Worm (Caenorhabditis elegans) whole organism, L3 larva: Measurements from ENCODE around the gene cky-1.

Experiments
- R02D3.7 ChIP-seq: fragments of 150-350 bp; optimal IDR thresholded peaks from 2 replicates; lab custom pipeline; 2014; ENCODE audit warnings: missing biosample characterization, missing genetic modification characterization
- aly-2 ChIP-seq: fragments of 150-350 bp; optimal IDR thresholded peaks from 2 replicates; lab custom pipeline; 2014; ENCODE audit warnings: missing biosample characterization, missing genetic modification characterization
- ama-1 ChIP-seq: fragments of 150-350 bp; optimal IDR thresholded peaks from 2 replicates; lab custom pipeline; 2018
- ceh-16 ChIP-seq: sonication (generic microtip); optimal IDR thresholded peaks from 2 replicates; lab custom pipeline; 2017; ENCODE audit warnings: missing biosample characterization, missing genetic modification characterization
- ceh-82 ChIP-seq: fragments of 150-350 bp; optimal IDR thresholded peaks from 2 replicates; lab custom pipeline; 2014; ENCODE audit warnings: missing biosample characterization, missing genetic modification characterization
- ceh-9 ChIP-seq: sonication (generic microtip); optimal IDR thresholded peaks from 2 replicates; lab custom pipeline; 2018; ENCODE audit warnings: missing biosample characterization, missing genetic modification characterization
- daf-12 ChIP-seq: fragments of 150-350 bp; optimal IDR thresholded peaks from 2 replicates; lab custom pipeline; 2014; ENCODE audit warnings: missing biosample characterization, missing genetic modification reagents, missing genetic modification characterization
- egl-27 ChIP-seq: sonication (generic microtip); optimal IDR thresholded peaks from 4 replicates; lab custom pipeline; 2017; ENCODE audit warnings: missing biosample characterization, missing genetic modification reagents, missing genetic modification characterization
- elt-1 ChIP-seq: fragments of 150-350 bp; optimal IDR thresholded peaks from 2 replicates; lab custom pipeline; 2014; ENCODE audit warnings: missing biosample characterization, missing genetic modification characterization
- eor-1 ChIP-seq, 2 experiments: fragments of 150-350 bp; optimal IDR thresholded peaks; 2 replicates each; lab custom pipeline; 2014 to 2018; ENCODE audit warnings: missing biosample characterization in 2 of 2, missing genetic modification characterization in 2 of 2
- fkh-10 ChIP-seq: sonication (generic microtip); optimal IDR thresholded peaks from 2 replicates; lab custom pipeline; 2017; ENCODE audit warnings: missing biosample characterization, missing genetic modification reagents, missing genetic modification characterization
- fkh-2 ChIP-seq: fragments of 150-350 bp; optimal IDR thresholded peaks from 2 replicates; lab custom pipeline; 2014; ENCODE audit warnings: missing biosample characterization, missing genetic modification reagents, missing genetic modification characterization
- fos-1 ChIP-seq: fragments of 150-350 bp; optimal IDR thresholded peaks from 2 replicates; lab custom pipeline; 2014; ENCODE audit warnings: missing biosample characterization, missing genetic modification characterization
- hmg-11 ChIP-seq: sonication (generic microtip); optimal IDR thresholded peaks from 2 replicates; lab custom pipeline; 2016; ENCODE audit warnings: missing genetic modification characterization, missing compliant biosample characterization
- jun-1 ChIP-seq: fragments of 150-350 bp; optimal IDR thresholded peaks from 2 replicates; lab custom pipeline; 2014; ENCODE audit warnings: missing biosample characterization, missing genetic modification reagents, missing genetic modification characterization
- lin-15B ChIP-seq: fragments of 150-350 bp; optimal IDR thresholded peaks from 2 replicates; lab custom pipeline; 2014; ENCODE audit warnings: missing biosample characterization, missing genetic modification characterization
- lsy-12 ChIP-seq: sonication (generic microtip); optimal IDR thresholded peaks from 2 replicates; lab custom pipeline; 2016; ENCODE audit warnings: mild to moderate bottlenecking, missing genetic modification characterization, missing compliant biosample characterization
- mdl-1 ChIP-seq: fragments of 150-350 bp; optimal IDR thresholded peaks from 2 replicates; lab custom pipeline; 2014; ENCODE audit warnings: missing biosample characterization, missing genetic modification characterization
- mml-1 ChIP-seq: fragments of 150-350 bp; sonication (generic microtip); optimal IDR thresholded peaks from 3 replicates; lab custom pipeline; 2014; ENCODE audit warnings: missing biosample characterization, missing genetic modification characterization
- nfya-1 ChIP-seq: sonication (generic microtip); optimal IDR thresholded peaks from 2 replicates; lab custom pipeline; 2017; ENCODE audit warnings: missing genetic modification characterization, mild to moderate bottlenecking, missing compliant biosample characterization, antibody characterized with exemption, moderate library complexity; ENCODE audit not compliant: insufficient read depth
- nhr-11 ChIP-seq: fragments of 150-350 bp; optimal IDR thresholded peaks from 2 replicates; lab custom pipeline; 2014; ENCODE audit warnings: missing biosample characterization, missing genetic modification characterization
- nhr-12 ChIP-seq: fragments of 150-350 bp; optimal IDR thresholded peaks from 2 replicates; lab custom pipeline; 2014; ENCODE audit warnings: missing biosample characterization, missing genetic modification characterization
- nhr-23 ChIP-seq: fragments of 150-350 bp; optimal IDR thresholded peaks from 2 replicates; lab custom pipeline; 2014; ENCODE audit warnings: missing biosample characterization, missing genetic modification reagents, missing genetic modification characterization
- nhr-237 ChIP-seq: fragments of 150-350 bp; optimal IDR thresholded peaks from 2 replicates; lab custom pipeline; 2014; ENCODE audit warnings: missing biosample characterization, missing genetic modification characterization
- nhr-25 ChIP-seq: sonication (generic microtip); optimal IDR thresholded peaks from 2 replicates; lab custom pipeline; 2017; ENCODE audit warnings: missing biosample characterization, missing genetic modification characterization
- nhr-28 ChIP-seq: fragments of 150-350 bp; optimal IDR thresholded peaks from 2 replicates; lab custom pipeline; 2014; ENCODE audit warnings: missing biosample characterization, missing genetic modification characterization
- nhr-43 ChIP-seq: sonication (generic microtip); optimal IDR thresholded peaks from 2 replicates; lab custom pipeline; 2016; ENCODE audit warnings: mild to moderate bottlenecking, missing genetic modification characterization, missing compliant biosample characterization; ENCODE audit not compliant: poor library complexity, severe bottlenecking
- nhr-76 ChIP-seq: fragments of 150-350 bp; sonication (generic microtip); optimal IDR thresholded peaks from 5 replicates; lab custom pipeline; 2014; ENCODE audit warnings: missing biosample characterization, missing genetic modification characterization
- nhr-77 ChIP-seq: fragments of 150-350 bp; optimal IDR thresholded peaks from 2 replicates; lab custom pipeline; 2014; ENCODE audit warnings: missing biosample characterization, missing genetic modification characterization
- pha-4 ChIP-seq: fragments of 150-350 bp; optimal IDR thresholded peaks from 2 replicates; lab custom pipeline; 2014; ENCODE audit warnings: missing biosample characterization, missing genetic modification reagents, missing genetic modification characterization
- pqm-1 ChIP-seq: fragments of 150-350 bp; optimal IDR thresholded peaks from 2 replicates; lab custom pipeline; 2017; ENCODE audit warnings: missing biosample characterization, missing genetic modification characterization, inconsistent platforms
- sea-2 ChIP-seq: fragments of 150-350 bp; sonication (generic microtip); optimal IDR thresholded peaks from 4 replicates; lab custom pipeline; 2014; ENCODE audit warnings: missing biosample characterization, missing genetic modification reagents, missing genetic modification characterization
- skn-1 ChIP-seq: fragments of 150-350 bp; optimal IDR thresholded peaks from 2 replicates; lab custom pipeline; 2014; ENCODE audit warnings: missing biosample characterization, missing genetic modification characterization
- snpc-4 ChIP-seq: fragments of 150-350 bp; optimal IDR thresholded peaks from 2 replicates; lab custom pipeline; 2014; ENCODE audit warnings: missing biosample characterization, missing genetic modification characterization
- tbx-2 ChIP-seq: sonication (generic microtip); optimal IDR thresholded peaks from 2 replicates; lab custom pipeline; 2016; ENCODE audit warnings: mild to moderate bottlenecking, missing genetic modification characterization, missing compliant biosample characterization
- unc-39 ChIP-seq: sonication (generic microtip); optimal IDR thresholded peaks from 4 replicates; lab custom pipeline; 2017; ENCODE audit warnings: missing biosample characterization, missing genetic modification characterization
- unc-62 ChIP-seq: fragments of 150-350 bp; sonication (generic microtip); optimal IDR thresholded peaks from 4 replicates; lab custom pipeline; 2014; ENCODE audit warnings: missing biosample characterization, missing genetic modification reagents, missing genetic modification characterization
- zag-1 ChIP-seq: fragments of 150-350 bp; optimal IDR thresholded peaks from 2 replicates; lab custom pipeline; 2014; ENCODE audit warnings: missing biosample characterization, missing genetic modification characterization
- ztf-11 ChIP-seq: fragments of 150-350 bp; optimal IDR thresholded peaks from 2 replicates; lab custom pipeline; 2014; ENCODE audit warnings: missing biosample characterization, missing genetic modification characterization
- ztf-4 ChIP-seq: fragments of 150-350 bp; optimal IDR thresholded peaks from 2 replicates; lab custom pipeline; 2014; ENCODE audit warnings: missing biosample characterization, missing genetic modification characterization

Gene cky-1

DNA sequence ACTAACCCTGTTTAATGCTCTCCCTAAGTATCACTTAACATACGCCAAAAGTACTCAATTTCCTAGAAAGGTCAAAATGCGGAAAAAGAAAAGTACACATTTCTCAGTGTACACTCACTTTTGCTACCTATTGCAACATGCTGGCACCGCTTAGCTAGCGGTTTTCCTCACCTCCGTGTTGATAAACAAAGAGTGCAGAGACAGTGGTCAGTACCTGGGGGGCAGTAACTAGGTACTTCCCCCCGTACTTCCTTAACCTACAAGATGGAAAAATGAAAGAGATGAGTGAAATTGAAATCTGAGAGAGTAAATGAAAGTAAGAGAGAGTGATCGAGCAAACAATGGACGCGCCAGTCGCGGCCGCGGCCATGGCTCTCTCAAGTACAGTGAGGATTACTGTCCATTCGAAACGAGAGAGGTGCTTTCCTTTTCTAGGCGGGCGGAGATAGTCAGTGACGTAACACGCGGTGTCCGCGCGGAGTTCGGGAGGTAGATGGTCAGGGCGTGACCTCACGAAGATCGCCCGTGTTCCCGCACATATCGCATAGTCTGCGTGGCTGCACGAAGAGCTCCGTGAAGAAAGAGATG, at the start of gene cky-1:
TSS of gene cky-1 (plus strand) at position 538 of the 588 bp plus-strand sequence.
- TF ChIP-seq nhr-76 (tag; lab: Kevin White, UChicago): no peak
- peak; percentile 19 for TF ChIP-seq pha-4

- TF ChIP-seq mdl-1 (tag; lab: Kevin White, UChicago) (no peak), R02D3.7 (no peak), aly-2 (tag; lab: Kevin White, UChicago) (no peak), nhr-237 (tag; lab: Kevin White, UChicago) (no peak), tbx-2 (tag; lab: Kevin White, UChicago) (no peak), eor-1 (tag; optimal IDR thresholded peaks at IDR 0.05; lab: Kevin White, UChicago) (no peak), nhr-12 (tag; lab: Kevin White, UChicago) (no peak), elt-1 (tag; lab: Kevin White, UChicago) (no peak), nhr-77 (tag; lab: Kevin White, UChicago) (no peak), snpc-4 (tag; lab: Kevin White, UChicago) (no peak), jun-1 (tag; lab: Kevin White, UChicago) (no peak), nhr-25 (tag; lab: Kevin White, UChicago) (no peak), lsy-12 (tag; lab: Kevin White, UChicago) (no peak), pqm-1 (tag; lab: Kevin White, UChicago) (no peak), daf-12 (tag; lab: Kevin White, UChicago) (no peak), mml-1 (tag; lab: Kevin White, UChicago) (no peak), skn-1 (tag; lab: Kevin White, UChicago) (no peak), nhr-28 (no peak), nhr-43 (tag; lab: Kevin White, UChicago) (no peak), fos-1 (tag; lab: Kevin White, UChicago) (no peak)
Observed at ce11 chrV:12695155-12695554, 41.3 kb upstream of the cky-1 start, which contains the start of gene parn-1. parn-1 (minus strand) TSS chrV:12695255.

DNA sequence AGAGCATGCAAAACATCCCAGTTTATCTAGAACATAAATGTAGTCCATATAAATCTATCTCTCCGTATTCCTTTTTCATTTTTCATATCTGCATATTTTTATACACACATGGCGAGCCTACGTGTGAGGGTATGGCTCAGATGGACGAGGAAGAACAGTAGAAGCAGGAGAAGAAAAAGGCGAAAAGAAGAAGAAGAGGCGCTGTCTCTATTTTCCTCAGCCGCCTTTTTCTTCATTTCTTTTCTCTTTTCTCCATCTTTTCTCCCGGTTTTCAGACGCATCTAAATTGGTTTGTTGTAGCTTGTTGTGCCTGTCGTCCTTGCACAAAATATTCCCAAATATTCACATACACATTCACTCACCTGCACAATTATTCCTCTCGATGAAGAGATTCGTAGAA, 40.5 kb upstream of the cky-1 start, which contains the start of gene K10C8.4:
TSS of gene K10C8.4 (plus strand) at position 301 of the 400 bp plus-strand sequence.
- TF ChIP-seq zag-1 (tag; lab: Kevin White, UChicago): no peak
- no peak for TF ChIP-seq nhr-77 (tag; lab: Kevin White, UChicago)
- no peak for TF ChIP-seq ama-1
- TF ChIP-seq hmg-11 (tag; lab: Kevin White, UChicago): peak; percentile 3

DNA sequence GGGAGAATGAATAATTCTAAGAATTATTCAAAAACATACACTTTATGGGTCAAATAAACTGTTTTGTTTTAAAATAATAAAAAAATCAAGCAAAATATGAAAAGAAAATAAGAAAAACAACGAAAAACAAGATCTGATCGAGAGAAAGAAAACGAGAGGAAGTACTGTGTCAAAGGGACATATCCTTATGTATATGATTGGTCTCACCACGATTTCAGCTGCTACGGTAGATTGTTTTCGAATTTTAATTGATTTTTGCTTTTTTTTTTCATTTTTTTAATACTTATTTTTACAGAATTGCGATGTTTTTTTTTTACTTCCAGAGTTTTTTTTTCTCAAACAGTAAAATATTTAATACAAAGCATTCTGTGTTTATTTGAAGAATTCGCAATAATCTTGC, 39.7 kb upstream of the cky-1 start:
- TF ChIP-seq nhr-23 (tag; lab: Kevin White, UChicago) (no peak), egl-27 (no peak), mdl-1 (tag; lab: Kevin White, UChicago) (no peak), ceh-9 (tag; lab: Kevin White, UChicago) (no peak), nhr-25 (tag; lab: Kevin White, UChicago) (no peak), eor-1 (tag; optimal IDR thresholded peaks at IDR 0.05; lab: Kevin White, UChicago) (no peak), nhr-76 (tag; lab: Kevin White, UChicago) (no peak), fkh-2 (no peak), lin-15B (no peak), unc-62 (GFP tag; lab: Kevin White, UChicago) (no peak)

ce11 chrV:12697364-12697901, 39.1 kb upstream of the cky-1 start, which contains the start of gene istr-1:
istr-1 (plus strand) TSS chrV:12697858.
- TF ChIP-seq snpc-4 (tag; lab: Kevin White, UChicago) (peak; percentile 17), nfya-1 (tag; lab: Kevin White, UChicago) (peak; percentile 34), ztf-11 (tag; lab: Kevin White, UChicago) (no peak), unc-39 (tag; lab: Kevin White, UChicago) (no peak), pha-4 (peak; percentile 36), nhr-11 (tag; lab: Kevin White, UChicago) (no peak), elt-1 (tag; lab: Kevin White, UChicago) (no peak), ceh-16 (tag; lab: Kevin White, UChicago) (no peak), eor-1 (tag; optimal IDR thresholded peaks at IDR 0.05; lab: Kevin White, UChicago) (no peak), ceh-82 (tag; lab: Kevin White, UChicago) (no peak), jun-1 (tag; lab: Kevin White, UChicago) (peak; percentile 16), egl-27 (no peak), sea-2 (GFP tag; lab: Kevin White, UChicago) (no peak), ztf-4 (no peak), lin-15B (peak; percentile 51), hmg-11 (tag; lab: Kevin White, UChicago) (peak; percentile 22), fkh-10 (GFP tag; lab: Kevin White, UChicago) (no peak), nhr-76 (tag; lab: Kevin White, UChicago) (no peak), nhr-12 (tag; lab: Kevin White, UChicago) (no peak)
